Fruit fly (Drosophila melanogaster): ENCODE data around the gene CG4686.
A peak's percentile ranks its signal among the peaks of the same experiment; 100 is the strongest.

CG4686 gene

DNA sequence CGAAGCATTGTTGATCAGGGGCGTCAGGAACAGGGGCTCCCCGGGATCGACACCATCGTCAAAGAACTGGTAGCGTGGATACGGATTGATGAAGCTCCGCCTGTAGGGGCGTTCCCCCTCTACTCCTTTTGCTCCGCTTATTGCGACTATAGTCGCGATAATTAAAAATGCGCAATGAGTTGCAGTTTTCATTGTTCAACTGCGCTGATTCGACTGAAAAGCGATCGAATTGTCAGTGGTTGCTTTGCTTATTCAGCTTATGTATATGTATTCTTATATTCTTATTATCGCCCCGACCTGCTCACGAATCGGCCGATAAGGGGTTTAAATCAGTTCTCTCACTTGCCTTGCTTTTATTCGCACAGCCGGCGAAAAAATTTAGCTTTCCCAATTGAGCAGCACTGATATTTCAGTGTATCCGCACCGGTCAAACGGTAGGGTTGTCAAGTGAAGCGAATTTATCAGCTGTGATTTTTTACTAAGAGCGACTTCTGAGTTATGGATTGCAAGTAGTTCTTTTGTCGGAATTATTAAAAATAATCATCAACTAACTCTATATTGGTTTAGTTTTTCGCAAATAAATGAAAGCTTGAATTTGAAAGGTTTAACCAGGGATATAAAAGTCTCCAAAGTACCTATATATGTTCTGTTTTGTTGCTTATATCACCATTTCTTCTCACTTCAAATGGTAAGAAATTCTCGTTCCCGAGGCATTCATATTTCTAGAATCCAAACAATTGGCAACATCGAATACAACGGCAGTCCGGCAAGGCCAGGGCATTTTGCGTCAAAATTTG, at the start of gene CG4686, which contains the start of gene CG4572:
Gene CG4686, plus strand, starts transcription at position 518 of the 797 bp plus-strand sequence.
Gene CG4572, minus strand, starts transcription at position 415 of the 797 bp plus-strand sequence.
- peak; percentile 85 to 88 for TF ChIP-seq foxo (GFP tag; optimal IDR thresholded peaks at IDR 0.05)
- peak; percentile 31 for TF ChIP-seq CG32264 (GFP tag; optimal IDR thresholded peaks at IDR 0.05)
- no peak for TF ChIP-seq Jra (GFP tag; optimal IDR thresholded peaks at IDR 0.05)
- peak; percentile 26 for TF ChIP-seq Myc (optimal IDR thresholded peaks at IDR 0.05)
- TF ChIP-seq Sp1 (GFP tag; optimal IDR thresholded peaks at IDR 0.05) = peak; percentile 83
- TF ChIP-seq psq (GFP tag; optimal IDR thresholded peaks at IDR 0.05) = peak; percentile 85
- peak; percentile 84 for TF ChIP-seq rgr (GFP tag; optimal IDR thresholded peaks at IDR 0.05)
- TF ChIP-seq Hr83 (GFP tag; optimal IDR thresholded peaks at IDR 0.05; ENCODE audit: poor library complexity, severe bottlenecking) = peak; percentile 66
- no peak for TF ChIP-seq Dfd (GFP tag; optimal IDR thresholded peaks at IDR 0.05)
- no peak for TF ChIP-seq jim (GFP tag; optimal IDR thresholded peaks at IDR 0.05)
- no peak for TF ChIP-seq Mio (GFP tag; optimal IDR thresholded peaks at IDR 0.05)
- peak; percentile 95 for TF ChIP-seq HLH106 (tag; optimal IDR thresholded peaks at IDR 0.05)
- peak; percentile 64 for TF ChIP-seq dsf (GFP tag; optimal IDR thresholded peaks at IDR 0.05; ENCODE audit: borderline replicate concordance)
- TF ChIP-seq OdsH (GFP tag; optimal IDR thresholded peaks at IDR 0.05) = peak; percentile 73
- TF ChIP-seq br (GFP tag; optimal IDR thresholded peaks at IDR 0.05) = peak; percentile 87
- TF ChIP-seq ey (GFP tag; optimal IDR thresholded peaks at IDR 0.05) = peak; percentile 81
- TF ChIP-seq tai (GFP tag; optimal IDR thresholded peaks at IDR 0.05) = no peak
- peak; percentile 65 for TF ChIP-seq dmrt93B (GFP tag; optimal IDR thresholded peaks at IDR 0.05)
- no peak for TF ChIP-seq CrebA (GFP tag; optimal IDR thresholded peaks at IDR 0.05; ENCODE audit: borderline replicate concordance)
- TF ChIP-seq lola (GFP tag; optimal IDR thresholded peaks at IDR 0.05) = no peak
- peak; percentile 89 for TF ChIP-seq woc (GFP tag; optimal IDR thresholded peaks at IDR 0.05)
- no peak for TF ChIP-seq Hnf4 (GFP tag; optimal IDR thresholded peaks at IDR 0.05)
- no peak for TF ChIP-seq GATAd (GFP tag; optimal IDR thresholded peaks at IDR 0.05)
- TF ChIP-seq dl (GFP tag; optimal IDR thresholded peaks at IDR 0.05; ENCODE audit: insufficient read depth in 1 of 2, partially characterized antibody in 2 of 2) = no peak
- TF ChIP-seq fru (GFP tag; optimal IDR thresholded peaks at IDR 0.05) = peak; percentile 83
- peak; percentile 49 for TF ChIP-seq sv (GFP tag; optimal IDR thresholded peaks at IDR 0.05)
- TF ChIP-seq CG9705 (GFP tag; optimal IDR thresholded peaks at IDR 0.05) = peak; percentile 82
- peak; percentile 79 for TF ChIP-seq h (GFP tag; optimal IDR thresholded peaks at IDR 0.05)
- TF ChIP-seq Dif (GFP tag; optimal IDR thresholded peaks at IDR 0.05; ENCODE audit: partially characterized antibody) = no peak
- no peak for TF ChIP-seq Rel (GFP tag; optimal IDR thresholded peaks at IDR 0.05)
- peak; percentile 95 for TF ChIP-seq Rel (tag; optimal IDR thresholded peaks at IDR 0.05)

DNA sequence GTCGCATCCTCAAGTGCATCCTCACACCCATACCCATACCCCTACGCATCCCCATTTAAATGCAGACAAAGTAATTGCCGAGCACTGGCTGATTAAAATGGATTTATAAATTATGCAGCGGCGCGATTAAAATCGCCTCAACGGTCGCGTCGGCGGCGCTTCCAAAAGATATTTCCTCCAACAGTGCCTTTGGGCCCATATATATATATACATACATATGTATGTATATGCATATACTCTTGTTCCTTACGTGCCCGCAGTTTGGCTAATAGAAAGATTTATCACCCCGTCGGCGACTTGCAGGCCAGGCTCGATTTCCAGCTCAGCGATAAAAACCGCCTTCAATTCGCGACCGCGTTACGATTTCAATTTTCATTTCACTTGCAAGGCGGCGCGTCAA, 47.5 kb upstream of the CG4686 start:
- TF ChIP-seq h (GFP tag; optimal IDR thresholded peaks at IDR 0.05) (no peak), N (GFP tag; optimal IDR thresholded peaks at IDR 0.05) (no peak), Rel (GFP tag; optimal IDR thresholded peaks at IDR 0.05) (no peak), Rel (tag; optimal IDR thresholded peaks at IDR 0.05) (no peak), Vsx2 (GFP tag; optimal IDR thresholded peaks at IDR 0.05; ENCODE audit: partially characterized antibody) (no peak)

DNA sequence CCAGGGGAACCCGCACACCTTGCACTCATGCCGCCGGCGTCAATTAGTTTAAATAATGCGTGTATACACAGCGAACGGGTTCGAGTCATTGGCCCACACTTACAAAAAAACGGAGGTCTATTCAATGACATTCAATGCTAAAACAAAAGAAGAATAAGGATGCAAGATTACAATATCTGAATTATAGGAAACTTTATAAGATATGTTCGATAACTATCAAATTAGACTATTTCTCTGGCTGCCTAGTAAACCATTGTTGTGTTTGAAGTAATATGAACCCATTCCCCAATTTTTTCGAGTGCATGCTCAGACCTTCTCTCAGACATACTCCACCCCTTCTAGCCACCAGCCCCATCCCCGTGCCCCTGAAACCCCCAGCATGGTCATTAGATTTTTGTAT, 43.3 kb upstream of the CG4686 start:
- TF ChIP-seq Sp1 (GFP tag; optimal IDR thresholded peaks at IDR 0.05) (no peak), Abd-B (GFP tag; optimal IDR thresholded peaks at IDR 0.05) (no peak), Hr78 (GFP tag; optimal IDR thresholded peaks at IDR 0.05) (no peak), dmrt93B (GFP tag; optimal IDR thresholded peaks at IDR 0.05) (no peak), dl (GFP tag; optimal IDR thresholded peaks at IDR 0.05; ENCODE audit: insufficient read depth in 1 of 2, partially characterized antibody in 2 of 2) (no peak), Hnf4 (GFP tag; optimal IDR thresholded peaks at IDR 0.05) (no peak), Mio (GFP tag; optimal IDR thresholded peaks at IDR 0.05) (no peak), jim (GFP tag; optimal IDR thresholded peaks at IDR 0.05) (no peak), woc (GFP tag; optimal IDR thresholded peaks at IDR 0.05) (no peak), HLH106 (tag; optimal IDR thresholded peaks at IDR 0.05) (no peak), Dfd (GFP tag; optimal IDR thresholded peaks at IDR 0.05) (no peak), Jra (GFP tag; optimal IDR thresholded peaks at IDR 0.05) (no peak)

Measured in whole organism, wandering third instar larva.